Worm (Caenorhabditis elegans) whole organism, early embryonic: ENCODE results near the gene dct-6.

Experiments
- F13C5.2 ChIP-seq: sonication (generic microtip); optimal IDR thresholded peaks from 2 replicates; lab custom pipeline; 2017; ENCODE audit warnings: mild to moderate bottlenecking, missing genetic modification characterization, inconsistent platforms, missing compliant biosample characterization
- aly-1 ChIP-seq: sonication (generic microtip); optimal IDR thresholded peaks from 2 replicates; lab custom pipeline; 2016; ENCODE audit warnings: missing genetic modification characterization, missing compliant biosample characterization
- ama-1 ChIP-seq: fragments of 150-350 bp; optimal IDR thresholded peaks from 2 replicates; lab custom pipeline; 2014
- ceh-13 ChIP-seq: fragments of 200-800 bp; sonication (Bioruptor generic); optimal IDR thresholded peaks from 2 replicates; lab custom pipeline; 2018; ENCODE audit warnings: mild to moderate bottlenecking, missing genetic modification characterization, missing compliant biosample characterization
- ceh-36 ChIP-seq: sonication (generic microtip); optimal IDR thresholded peaks from 2 replicates; lab custom pipeline; 2016; ENCODE audit warnings: missing genetic modification characterization, inconsistent platforms, missing compliant biosample characterization
- ets-7 ChIP-seq: sonication (generic microtip); optimal IDR thresholded peaks from 2 replicates; lab custom pipeline; 2016; ENCODE audit warnings: missing genotype, missing genetic modification characterization, missing compliant biosample characterization
- flt-1 ChIP-seq: fragments of 200-800 bp; sonication (Bioruptor generic); IDR thresholded peaks from 2 replicates; pipeline ENCODE4 v1.3.6; 2022; ENCODE audit warnings: missing genetic modification characterization, missing compliant biosample characterization
- hmbx-1 ChIP-seq: sonication (generic microtip); optimal IDR thresholded peaks from 2 replicates; lab custom pipeline; 2016; ENCODE audit warnings: mild to moderate bottlenecking, missing genetic modification characterization, missing compliant biosample characterization
- hmg-4 ChIP-seq: fragments of 200-800 bp; sonication (Bioruptor generic); optimal IDR thresholded peaks from 2 replicates; lab custom pipeline; 2018; ENCODE audit warnings: mild to moderate bottlenecking, missing genetic modification characterization, missing compliant biosample characterization
- hnd-1 ChIP-seq: sonication (generic microtip); optimal IDR thresholded peaks from 2 replicates; lab custom pipeline; 2016; ENCODE audit warnings: missing genetic modification characterization, missing compliant biosample characterization
- pes-1 ChIP-seq: fragments of 200-800 bp; sonication (Bioruptor generic); IDR thresholded peaks from 2 replicates; pipeline ENCODE4 v1.3.6; 2022; ENCODE audit warnings: missing genetic modification reagents, missing genetic modification characterization, missing compliant biosample characterization
- scrt-1 ChIP-seq: fragments of 200-800 bp; sonication (Bioruptor generic); IDR thresholded peaks from 2 replicates; pipeline ENCODE4 v1.3.6; 2022; ENCODE audit warnings: missing genetic modification characterization, missing compliant biosample characterization
- sea-1 ChIP-seq: fragments of 200-800 bp; sonication (Bioruptor generic); conservative IDR thresholded peaks from 2 replicates; pipeline ENCODE4 v1.3.6; 2022; ENCODE audit warnings: missing genetic modification characterization, missing compliant biosample characterization
- tbx-37 ChIP-seq: fragments of 200-800 bp; sonication (Bioruptor generic); conservative IDR thresholded peaks from 2 replicates; pipeline ENCODE4 v1.3.6; 2022; ENCODE audit warnings: missing genetic modification reagents, missing genetic modification characterization, missing compliant biosample characterization

ce11 chrIII:5942104-5942503 is 24.1 kb upstream of the dct-6 start:
- TF ChIP-seq ama-1 (lab: Kevin White, UChicago) (no peak), sea-1 (GFP tag; lab: Robert Waterston, UW) (no peak), flt-1 (GFP tag; lab: Robert Waterston, UW) (no peak), scrt-1 (no peak), hmg-4 (GFP tag; lab: Kevin White, UChicago) (no peak), aly-1 (tag; lab: Kevin White, UChicago) (no peak), pes-1 (no peak), tbx-37 (GFP tag; lab: Robert Waterston, UW) (no peak), F13C5.2 (tag; lab: Kevin White, UChicago) (no peak), ceh-36 (tag; lab: Kevin White, UChicago) (no peak), ceh-13 (GFP tag; lab: Kevin White, UChicago) (no peak), ets-7 (tag; lab: Kevin White, UChicago) (no peak), hnd-1 (no peak), hmbx-1 (tag; lab: Kevin White, UChicago) (no peak)
